Worm (Caenorhabditis elegans) whole organism, midembryonic: ENCODE data around the gene C04G6.2.

Source experiments
- T22C8.4 ChIP-seq: fragments of 200-800 bp; sonication (Bioruptor generic); IDR thresholded peaks from 2 replicates; pipeline ENCODE4 v1.3.6; 2022; ENCODE audit warnings: missing genetic modification characterization, missing compliant biosample characterization
- flt-1 ChIP-seq: fragments of 200-800 bp; sonication (Bioruptor generic); IDR thresholded peaks from 2 replicates; pipeline ENCODE4 v1.3.6; 2022; ENCODE audit warnings: missing genetic modification characterization, missing compliant biosample characterization

ce11 chrII:5055129-5055666 lies 37.8 kb upstream of the C04G6.2 start, which contains the start of the genes ify-1 and rpl-22:
- TF ChIP-seq flt-1 (GFP tag; lab: Robert Waterston, UW) = peak; percentile 77
- peak; percentile 72; the same call in 1 of the 2 replicates for TF ChIP-seq T22C8.4 (GFP tag; lab: Robert Waterston, UW)
